Worm (Caenorhabditis elegans): Measurements from ENCODE around the gene ima-1.

The ima-1 gene

DNA sequence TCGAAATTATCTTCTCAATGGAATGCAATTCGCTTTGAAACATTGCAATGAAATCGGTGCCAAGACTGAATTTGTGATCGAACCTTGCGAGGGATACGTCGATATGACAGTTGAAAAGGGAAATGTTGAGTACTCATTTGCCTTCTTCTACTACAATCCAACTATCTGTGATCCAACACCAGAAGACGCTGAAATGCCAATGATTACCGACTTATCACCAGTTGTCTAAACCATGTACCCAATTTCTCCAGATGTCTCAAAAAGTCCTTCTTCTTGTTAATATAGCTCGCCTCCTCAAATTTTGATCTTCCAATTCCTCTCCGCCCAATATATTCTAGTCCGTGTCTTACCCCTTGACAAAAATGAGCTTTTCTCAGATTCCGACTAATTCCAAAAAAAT lies 23.3 kb upstream of the ima-1 start:
- no peak for TF ChIP-seq pha-4 (tag; optimal IDR thresholded peaks at IDR 0.05)
- TF ChIP-seq ceh-83 (GFP tag; optimal IDR thresholded peaks at IDR 0.05), result no peak
- no peak for TF ChIP-seq cnd-1 (tag; optimal IDR thresholded peaks at IDR 0.05)
- no peak for TF ChIP-seq snpc-4 (tag; optimal IDR thresholded peaks at IDR 0.05)
- no peak for TF ChIP-seq mab-5 (tag; optimal IDR thresholded peaks at IDR 0.05)
- TF ChIP-seq hlh-1 (tag; optimal IDR thresholded peaks at IDR 0.05), result no peak
- no peak for TF ChIP-seq nhr-76 (tag; optimal IDR thresholded peaks at IDR 0.05)
- TF ChIP-seq tbx-8 (GFP tag; optimal IDR thresholded peaks at IDR 0.05), result no peak
- TF ChIP-seq M03D4.4 (tag; optimal IDR thresholded peaks at IDR 0.05), result no peak

- TF ChIP-seq nhr-28 (tag; optimal IDR thresholded peaks at IDR 0.05), result no peak
- TF ChIP-seq sptf-1 (tag; optimal IDR thresholded peaks at IDR 0.05), result no peak
- no peak for TF ChIP-seq blmp-1 (tag; optimal IDR thresholded peaks at IDR 0.05)
- no peak for TF ChIP-seq nhr-12 (tag; optimal IDR thresholded peaks at IDR 0.05)
- no peak for TF ChIP-seq unc-120 (tag; optimal IDR thresholded peaks at IDR 0.05; ENCODE audit: poor library complexity, severe bottlenecking)
- no peak for TF ChIP-seq pha-4 (tag; optimal IDR thresholded peaks at IDR 0.05)
- no peak for TF ChIP-seq lin-32 (GFP tag; optimal IDR thresholded peaks at IDR 0.05)
- no peak for TF ChIP-seq zip-8 (tag; optimal IDR thresholded peaks at IDR 0.05)
- no peak for TF ChIP-seq ztf-11 (tag; optimal IDR thresholded peaks at IDR 0.05)
- TF ChIP-seq ham-2 (GFP tag; optimal IDR thresholded peaks at IDR 0.05), result no peak
- TF ChIP-seq ces-1 (GFP tag; optimal IDR thresholded peaks at IDR 0.05), result no peak
- TF ChIP-seq sem-2 (GFP tag; optimal IDR thresholded peaks at IDR 0.05), result no peak
- no peak for TF ChIP-seq elt-3 (tag; optimal IDR thresholded peaks at IDR 0.05)
- TF ChIP-seq elt-1 (tag; optimal IDR thresholded peaks at IDR 0.05; ENCODE audit: borderline replicate concordance, insufficient read depth), result no peak
- TF ChIP-seq drap-1 (GFP tag; optimal IDR thresholded peaks at IDR 0.05), result no peak
- no peak for TF ChIP-seq unc-39 (tag; optimal IDR thresholded peaks at IDR 0.05)
- no peak for TF ChIP-seq hlh-1 (tag; optimal IDR thresholded peaks at IDR 0.05)
- no peak for TF ChIP-seq bed-3 (GFP tag; optimal IDR thresholded peaks at IDR 0.05)
Observed at ce11 chrV:11217394-11217793, 22.1 kb upstream of the ima-1 start, which contains the start of gene cyp-29A2. Gene cyp-29A2, plus strand, starts transcription at chrV:11217583.

- no peak for TF ChIP-seq nhr-28 (tag; optimal IDR thresholded peaks at IDR 0.05)
- no peak for TF ChIP-seq ztf-11 (tag; optimal IDR thresholded peaks at IDR 0.05)
- TF ChIP-seq bed-3 (GFP tag; optimal IDR thresholded peaks at IDR 0.05), result no peak
- no peak for TF ChIP-seq ces-1 (GFP tag; optimal IDR thresholded peaks at IDR 0.05)
- TF ChIP-seq nhr-12 (tag; optimal IDR thresholded peaks at IDR 0.05), result no peak
- no peak for TF ChIP-seq ham-2 (GFP tag; optimal IDR thresholded peaks at IDR 0.05)
- TF ChIP-seq mab-5 (tag; optimal IDR thresholded peaks at IDR 0.05), result no peak
- TF ChIP-seq lsy-2 (tag; optimal IDR thresholded peaks at IDR 0.05), result no peak
- TF ChIP-seq nhr-2 (tag; optimal IDR thresholded peaks at IDR 0.05), result no peak
- no peak for TF ChIP-seq tbx-8 (GFP tag; optimal IDR thresholded peaks at IDR 0.05)
- no peak for TF ChIP-seq blmp-1 (tag; optimal IDR thresholded peaks at IDR 0.05)
- TF ChIP-seq mep-1 (tag; optimal IDR thresholded peaks at IDR 0.05), result no peak
- TF ChIP-seq lin-13 (tag; optimal IDR thresholded peaks at IDR 0.05), result no peak
- no peak for TF ChIP-seq ceh-83 (GFP tag; optimal IDR thresholded peaks at IDR 0.05)
- TF ChIP-seq ceh-43 (GFP tag; optimal IDR thresholded peaks at IDR 0.05), result no peak
- no peak for TF ChIP-seq ceh-39 (tag; optimal IDR thresholded peaks at IDR 0.05)
Observed at ce11 chrV:11220415-11220814, 19.1 kb upstream of the ima-1 start.

DNA sequence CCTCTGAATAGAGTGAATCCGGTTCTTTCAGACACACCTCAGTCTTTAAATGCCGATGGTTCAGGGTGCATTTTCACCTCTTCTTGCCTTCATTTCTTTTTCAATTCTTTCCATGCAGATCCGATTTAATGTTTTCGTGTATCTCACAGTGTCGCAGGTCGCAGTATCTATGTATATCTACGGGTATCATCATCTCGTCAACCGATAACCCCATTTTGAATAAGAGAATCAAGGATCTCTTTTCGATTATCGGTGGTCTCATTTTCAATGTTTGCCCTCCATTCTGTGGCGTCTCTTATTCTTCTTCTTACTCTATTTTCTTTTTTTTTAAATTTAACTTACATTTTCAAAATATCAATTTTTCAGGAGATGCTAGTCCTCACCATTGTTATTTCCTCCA lies 18.5 kb upstream of the ima-1 start, which contains the start of gene T19B10.2:
Gene T19B10.2 (plus strand): TSS at position 367 of the 400 bp plus-strand sequence.
- TF ChIP-seq elt-1 (tag; optimal IDR thresholded peaks at IDR 0.05; ENCODE audit: borderline replicate concordance, insufficient read depth) (peak; percentile 83), mls-2 (tag; optimal IDR thresholded peaks at IDR 0.05) (no peak)

ce11 chrV:11223698-11224097 lies 15.8 kb upstream of the ima-1 start:
- TF ChIP-seq elt-3 (tag; optimal IDR thresholded peaks at IDR 0.05) (no peak), pha-4 (tag; optimal IDR thresholded peaks at IDR 0.05) (no peak), nhr-76 (tag; optimal IDR thresholded peaks at IDR 0.05) (no peak), snpc-4 (tag; optimal IDR thresholded peaks at IDR 0.05) (no peak), sptf-1 (tag; optimal IDR thresholded peaks at IDR 0.05) (no peak)
